Fruit fly (Drosophila melanogaster): ENCODE data around the gene par-6.

DNA sequence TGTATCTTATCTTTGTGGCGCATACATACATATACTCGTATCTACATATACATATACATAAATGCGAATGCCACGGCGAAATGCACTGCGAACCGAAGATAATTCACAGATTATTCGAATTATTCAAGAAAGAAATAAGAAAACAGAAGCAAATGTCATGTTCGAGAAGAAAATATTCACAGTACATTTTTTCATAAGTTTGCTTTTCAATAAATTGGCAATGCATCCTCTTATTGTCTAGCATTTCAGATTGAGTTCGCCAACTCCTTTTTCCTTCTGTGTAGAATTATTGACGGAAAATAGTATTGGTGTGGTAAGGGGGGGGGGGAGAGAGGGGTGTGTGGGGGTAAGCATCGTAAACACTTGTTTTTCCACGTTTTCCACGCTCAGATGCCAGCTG, 15.3 kb downstream of the par-6 start:
- TF ChIP-seq OdsH (GFP tag; optimal IDR thresholded peaks at IDR 0.05) (no peak), N (GFP tag; optimal IDR thresholded peaks at IDR 0.05) (no peak), woc (GFP tag; optimal IDR thresholded peaks at IDR 0.05) (no peak)

Data from whole organism, wandering third instar larva.